Worm (Caenorhabditis elegans) whole organism, late embryonic: ENCODE results near the gene ZK105.3.

Experiments
- ama-1 ChIP-seq: fragments of 150-350 bp; optimal IDR thresholded peaks from 2 replicates; lab custom pipeline; 2014
- ceh-19 ChIP-seq: fragments of 200-800 bp; sonication (Bioruptor generic); optimal IDR thresholded peaks from 2 replicates; lab custom pipeline; 2018; ENCODE audit warnings: mild to moderate bottlenecking, missing genetic modification characterization, missing compliant biosample characterization
- ceh-31 ChIP-seq: sonication (generic microtip); optimal IDR thresholded peaks from 2 replicates; lab custom pipeline; 2016; ENCODE audit warnings: missing genetic modification characterization, missing compliant biosample characterization
- ceh-48 ChIP-seq: sonication (generic microtip); optimal IDR thresholded peaks from 2 replicates; lab custom pipeline; 2016; ENCODE audit warnings: missing genetic modification characterization, inconsistent platforms, missing compliant biosample characterization
- dve-1 ChIP-seq: sonication (generic microtip); optimal IDR thresholded peaks from 2 replicates; lab custom pipeline; 2017; ENCODE audit warnings: antibody characterized with exemption, mild to moderate bottlenecking, missing genetic modification characterization, missing compliant biosample characterization
- fkh-6 ChIP-seq: sonication (generic microtip); optimal IDR thresholded peaks from 2 replicates; lab custom pipeline; 2016; ENCODE audit warnings: missing genetic modification characterization, missing compliant biosample characterization
- hlh-15 ChIP-seq: sonication (generic microtip); optimal IDR thresholded peaks from 2 replicates; lab custom pipeline; 2016; ENCODE audit warnings: missing genetic modification characterization, missing compliant biosample characterization
- lin-11 ChIP-seq: fragments of 200-800 bp; sonication (Bioruptor generic); optimal IDR thresholded peaks from 2 replicates; lab custom pipeline; 2018; ENCODE audit warnings: mild to moderate bottlenecking, missing genetic modification characterization, missing compliant biosample characterization
- nfya-1 ChIP-seq: sonication (generic microtip); optimal IDR thresholded peaks from 2 replicates; lab custom pipeline; 2017; ENCODE audit warnings: missing genetic modification characterization, mild to moderate bottlenecking, missing compliant biosample characterization, antibody characterized with exemption, moderate library complexity
- npax-4 ChIP-seq: sonication (generic microtip); optimal IDR thresholded peaks from 2 replicates; lab custom pipeline; 2016; ENCODE audit warnings: missing genetic modification characterization, missing compliant biosample characterization
- pag-3 ChIP-seq: sonication (generic microtip); optimal IDR thresholded peaks from 2 replicates; lab custom pipeline; 2016; ENCODE audit warnings: missing compliant biosample characterization, missing genetic modification characterization, borderline replicate concordance
- sdc-2 ChIP-seq: sonication (generic microtip); optimal IDR thresholded peaks from 2 replicates; lab custom pipeline; 2016; ENCODE audit warnings: missing genotype, missing genetic modification characterization, missing compliant biosample characterization
- unc-42 ChIP-seq: sonication (generic microtip); optimal IDR thresholded peaks from 2 replicates; lab custom pipeline; 2016; ENCODE audit warnings: missing genotype, missing genetic modification characterization, missing compliant biosample characterization

ce11 chrV:7747987-7748607, 51.2 kb downstream of the ZK105.3 start:
- TF ChIP-seq fkh-6 = no peak
- no peak for TF ChIP-seq npax-4
- TF ChIP-seq unc-42 (tag; lab: Kevin White, UChicago) = no peak
- TF ChIP-seq dve-1 (tag; lab: Kevin White, UChicago) = no peak
- TF ChIP-seq ceh-31 (tag; lab: Kevin White, UChicago) = no peak
- no peak for TF ChIP-seq ama-1 (lab: Kevin White, UChicago)
- no peak for TF ChIP-seq ceh-48
- TF ChIP-seq pag-3 (tag; lab: Kevin White, UChicago) = no peak
- TF ChIP-seq sdc-2 (tag; lab: Kevin White, UChicago) = no peak
- TF ChIP-seq nfya-1 = no peak
- TF ChIP-seq lin-11 (tag; lab: Kevin White, UChicago) = no peak
- no peak for TF ChIP-seq ceh-19 (GFP tag; lab: Kevin White, UChicago)
- TF ChIP-seq hlh-15 (tag; lab: Kevin White, UChicago) = no peak
